Worm (Caenorhabditis elegans) whole organism, L4 larva: ENCODE measurements around the gene F48G7.8.

Source experiments
- F37D6.2 ChIP-seq: sonication (generic microtip); optimal IDR thresholded peaks from 2 replicates; lab custom pipeline; 2016; ENCODE audit warnings: mild to moderate bottlenecking, missing genetic modification characterization, missing compliant biosample characterization
- F49E8.2 ChIP-seq: sonication (generic microtip); optimal IDR thresholded peaks from 2 replicates; lab custom pipeline; 2016; ENCODE audit warnings: missing compliant biosample characterization, mild to moderate bottlenecking, missing genetic modification characterization, borderline replicate concordance
- T20F7.1 ChIP-seq: fragments of 200-800 bp; sonication (Bioruptor generic); optimal IDR thresholded peaks from 2 replicates; lab custom pipeline; 2018; ENCODE audit warnings: mild to moderate bottlenecking, missing genetic modification characterization, missing compliant biosample characterization
- T26A8.4 ChIP-seq: fragments of 200-800 bp; sonication (Bioruptor generic); IDR thresholded peaks from 2 replicates; pipeline ENCODE4 v1.3.6; 2022; ENCODE audit warnings: missing genetic modification characterization, missing compliant biosample characterization
- Y105C5A.15 ChIP-seq: fragments of 200-800 bp; sonication (Bioruptor generic); IDR thresholded peaks from 2 replicates; pipeline ENCODE4 v1.3.6; 2022; ENCODE audit warnings: missing genetic modification characterization, missing compliant biosample characterization
- Y48G9A.11 ChIP-seq: fragments of 200-800 bp; sonication (Bioruptor generic); IDR thresholded peaks from 2 replicates; pipeline ENCODE4 v1.3.6; 2022; ENCODE audit warnings: missing genetic modification reagents, missing genetic modification characterization, missing compliant biosample characterization
- Y75B8A.6 ChIP-seq: fragments of 200-800 bp; sonication (Bioruptor generic); IDR thresholded peaks from 2 replicates; pipeline ENCODE4 v1.3.6; 2022; ENCODE audit warnings: missing genetic modification reagents, missing genetic modification characterization, missing compliant biosample characterization
- aha-1 ChIP-seq: fragments of 150-350 bp; peaks from one replicate; lab custom pipeline; 2014; ENCODE audit warnings: missing biosample characterization, missing genetic modification characterization
- arid-1 ChIP-seq: fragments of 200-800 bp; sonication (Bioruptor generic); conservative IDR thresholded peaks from 2 replicates; pipeline ENCODE4 v1.3.6; 2022; ENCODE audit warnings: missing genetic modification reagents, missing genetic modification characterization, missing compliant biosample characterization
- daf-12 ChIP-seq: fragments of 150-350 bp; optimal IDR thresholded peaks from 2 replicates; lab custom pipeline; 2014; ENCODE audit warnings: missing biosample characterization, missing genetic modification reagents, missing genetic modification characterization
- dmd-6 ChIP-seq: fragments of 200-800 bp; sonication (Bioruptor generic); IDR thresholded peaks from 2 replicates; pipeline ENCODE4 v1.3.6; 2022; ENCODE audit warnings: missing genetic modification reagents, missing genetic modification characterization, missing compliant biosample characterization
- dpl-1 ChIP-seq: fragments of 150-350 bp; optimal IDR thresholded peaks from 2 replicates; lab custom pipeline; 2014; ENCODE audit warnings: missing biosample characterization, missing genetic modification reagents, missing genetic modification characterization
- duxl-1 ChIP-seq: sonication (generic microtip); optimal IDR thresholded peaks from 2 replicates; lab custom pipeline; 2016; ENCODE audit warnings: mild to moderate bottlenecking, missing genetic modification characterization, moderate library complexity, missing compliant biosample characterization; ENCODE audit not compliant: poor library complexity
- dve-1 ChIP-seq: sonication (generic microtip); optimal IDR thresholded peaks from 2 replicates; lab custom pipeline; 2017; ENCODE audit warnings: antibody characterized with exemption, mild to moderate bottlenecking, missing genetic modification characterization, missing compliant biosample characterization; ENCODE audit not compliant: insufficient read depth
- egl-27 ChIP-seq: sonication (generic microtip); optimal IDR thresholded peaks from 3 replicates; lab custom pipeline; 2017; ENCODE audit warnings: missing biosample characterization, missing genetic modification reagents, missing genetic modification characterization
- egl-43 ChIP-seq: fragments of 200-800 bp; sonication (Bioruptor generic); IDR thresholded peaks from 2 replicates; pipeline ENCODE4 v1.3.6; 2022; ENCODE audit warnings: missing genetic modification reagents, missing genetic modification characterization, missing compliant biosample characterization
- hif-1 ChIP-seq, 2 experiments: sonication (generic microtip); optimal IDR thresholded peaks; 2 replicates each; lab custom pipeline; 2016 to 2017; ENCODE audit warnings: missing compliant biosample characterization in 2 of 2, missing genetic modification characterization in 2 of 2, missing genetic modification reagents in 2 of 2, missing genotype in 2 of 2, mild to moderate bottlenecking in 1 of 2
- hlh-11 ChIP-seq: fragments of 200-800 bp; sonication (Bioruptor generic); optimal IDR thresholded peaks from 2 replicates; lab custom pipeline; 2018; ENCODE audit warnings: mild to moderate bottlenecking, missing genetic modification characterization, missing compliant biosample characterization
- jun-1 ChIP-seq: fragments of 150-350 bp; optimal IDR thresholded peaks from 2 replicates; lab custom pipeline; 2014; ENCODE audit warnings: missing biosample characterization, missing genetic modification reagents, missing genetic modification characterization
- lin-38 ChIP-seq: fragments of 200-800 bp; sonication (Bioruptor generic); IDR thresholded peaks from 2 replicates; pipeline ENCODE4 v1.3.6; 2022; ENCODE audit warnings: missing genetic modification reagents, missing genetic modification characterization, missing compliant biosample characterization
- lin-39 ChIP-seq: fragments of 150-350 bp; optimal IDR thresholded peaks from 2 replicates; lab custom pipeline; 2014; ENCODE audit warnings: missing biosample characterization, missing genetic modification reagents, missing genetic modification characterization
- lir-3 ChIP-seq: sonication (generic microtip); optimal IDR thresholded peaks from 2 replicates; lab custom pipeline; 2016; ENCODE audit warnings: mild to moderate bottlenecking, missing genetic modification characterization, missing compliant biosample characterization
- mdl-1 ChIP-seq, 2 experiments: fragments of 150-350 bp in 1 of 2; sonication (generic microtip) in 1 of 2; optimal IDR thresholded peaks; 2 replicates each; lab custom pipeline; 2014 to 2017; ENCODE audit warnings: missing biosample characterization in 2 of 2, missing genetic modification characterization in 2 of 2
- mes-2 ChIP-seq: sonication (generic microtip); optimal IDR thresholded peaks from 2 replicates; lab custom pipeline; 2016; ENCODE audit warnings: missing genotype, mild to moderate bottlenecking, missing genetic modification characterization, missing compliant biosample characterization; ENCODE audit not compliant: poor library complexity, severe bottlenecking
- mxl-3 ChIP-seq: fragments of 200-800 bp; sonication (Bioruptor generic); optimal IDR thresholded peaks from 2 replicates; lab custom pipeline; 2018; ENCODE audit warnings: mild to moderate bottlenecking, missing genetic modification characterization, missing compliant biosample characterization
- nhr-25 ChIP-seq: sonication (generic microtip); optimal IDR thresholded peaks from 2 replicates; lab custom pipeline; 2017; ENCODE audit warnings: missing genetic modification characterization, mild to moderate bottlenecking, missing compliant biosample characterization, antibody characterized with exemption, moderate library complexity, borderline replicate concordance; ENCODE audit not compliant: insufficient read depth
- nhr-28 ChIP-seq: fragments of 150-350 bp; optimal IDR thresholded peaks from 2 replicates; lab custom pipeline; 2014; ENCODE audit warnings: missing biosample characterization, missing genetic modification characterization
- nhr-41 ChIP-seq: fragments of 200-800 bp; sonication (Bioruptor generic); IDR thresholded peaks from 2 replicates; pipeline ENCODE4 v1.3.6; 2022; ENCODE audit warnings: missing genetic modification reagents, missing genetic modification characterization, missing compliant biosample characterization
- nhr-6 ChIP-seq: fragments of 150-350 bp; optimal IDR thresholded peaks from 2 replicates; lab custom pipeline; 2014; ENCODE audit warnings: missing biosample characterization, missing genetic modification characterization
- nhr-76 ChIP-seq: fragments of 150-350 bp; optimal IDR thresholded peaks from 2 replicates; lab custom pipeline; 2014; ENCODE audit warnings: missing biosample characterization, missing genetic modification characterization
- nhr-77 ChIP-seq: fragments of 150-350 bp; optimal IDR thresholded peaks from 2 replicates; lab custom pipeline; 2014; ENCODE audit warnings: missing biosample characterization, missing genetic modification characterization
- pha-4 ChIP-seq, 2 experiments: fragments of 150-350 bp in 1 of 2; fragments of 200-800 bp in 1 of 2; sonication (Bioruptor generic) in 1 of 2; IDR thresholded peaks in 1 of 2; optimal IDR thresholded peaks in 1 of 2; 2 replicates each; pipeline versions ENCODE4 v1.3.6 to Lab custom; 2014 to 2022; ENCODE audit warnings: missing genetic modification characterization in 2 of 2, missing genetic modification reagents in 2 of 2, missing biosample characterization in 1 of 2, missing compliant biosample characterization in 1 of 2
- pqm-1 ChIP-seq: sonication (generic microtip); optimal IDR thresholded peaks from 2 replicates; lab custom pipeline; 2017; ENCODE audit warnings: missing biosample characterization, missing genetic modification characterization
- skn-1 ChIP-seq: fragments of 150-350 bp; optimal IDR thresholded peaks from 2 replicates; lab custom pipeline; 2014; ENCODE audit warnings: missing biosample characterization, missing genetic modification characterization
- spr-3 ChIP-seq: fragments of 200-800 bp; sonication (Bioruptor generic); optimal IDR thresholded peaks from 2 replicates; lab custom pipeline; 2018; ENCODE audit warnings: mild to moderate bottlenecking, missing genetic modification characterization, missing compliant biosample characterization
- unc-62 ChIP-seq, 3 experiments: fragments of 150-350 bp in 1 of 3; sonication (generic microtip); optimal IDR thresholded peaks in 2 of 3; peaks in 1 of 3; 1 replicate in 1 of 3; 2 replicates in 2 of 3; lab custom pipeline; 2014 to 2017; ENCODE audit warnings: missing biosample characterization in 3 of 3, missing genetic modification characterization in 3 of 3, missing genetic modification reagents in 3 of 3, missing genotype in 1 of 3
- zip-11 ChIP-seq: fragments of 200-800 bp; sonication (Bioruptor generic); IDR thresholded peaks from 2 replicates; pipeline ENCODE4 v1.3.6; 2022; ENCODE audit warnings: missing genetic modification characterization, missing compliant biosample characterization
- ztf-7 ChIP-seq: fragments of 150-350 bp; optimal IDR thresholded peaks from 2 replicates; lab custom pipeline; 2014; ENCODE audit warnings: missing biosample characterization, missing genetic modification characterization

Gene F48G7.8

ce11 chrV:627585-627984 lies at the start of gene F48G7.8:
TSS of gene F48G7.8 (minus strand) at chrV:627685.
- TF ChIP-seq dpl-1: no peak
- no peak for TF ChIP-seq hlh-11 (tag; lab: Kevin White, UChicago)
- TF ChIP-seq egl-43: no peak
- no peak for TF ChIP-seq T26A8.4 (GFP tag; lab: Robert Waterston, UW)
- no peak for TF ChIP-seq T20F7.1
- no peak for TF ChIP-seq Y105C5A.15 (GFP tag; lab: Robert Waterston, UW)
- TF ChIP-seq nhr-76 (tag; lab: Kevin White, UChicago): no peak
- TF ChIP-seq daf-12: no peak
- TF ChIP-seq ztf-7 (tag; lab: Kevin White, UChicago): no peak
- TF ChIP-seq, all 104 proteins: peak for 0

DNA sequence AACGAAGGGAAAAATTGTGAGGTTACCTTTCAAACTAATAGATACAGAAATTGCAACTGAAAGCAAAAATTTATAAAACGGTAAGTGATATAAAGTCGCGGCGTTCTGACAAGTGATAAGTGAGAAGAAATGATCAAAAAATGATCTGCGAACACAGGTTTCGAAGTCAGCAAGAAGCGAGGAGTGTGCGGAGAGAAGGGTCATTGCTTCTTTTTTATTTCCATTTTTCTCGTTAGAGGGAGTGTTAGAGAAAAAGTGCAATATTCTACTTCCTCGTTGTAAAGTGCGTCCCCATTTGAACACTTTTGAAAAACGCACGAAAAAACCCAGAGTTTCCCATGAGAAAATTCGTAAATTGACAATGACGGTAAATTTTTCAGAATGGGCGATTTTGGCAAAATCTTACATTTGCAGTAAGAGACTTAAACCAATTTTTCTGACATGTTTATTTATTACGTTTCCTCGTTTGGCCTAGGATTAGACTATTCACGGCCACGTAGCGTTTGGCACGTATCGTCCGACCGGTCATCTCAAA lies 49.1 kb upstream of the F48G7.8 start, which contains the start of the genes fbxa-72 and srx-21:
fbxa-72 (minus strand) TSS at position 204 of the 535 bp plus-strand sequence.
srx-21 (plus strand) TSS at position 485 of the 535 bp plus-strand sequence.
- no peak for TF ChIP-seq daf-12
- TF ChIP-seq dve-1: peak; percentile 43
- TF ChIP-seq hif-1 (tag; optimal IDR thresholded peaks at IDR 0.05; lab: Kevin White, UChicago): peak in 1 of 2 experiments; percentile 57
- TF ChIP-seq dmd-6: peak; percentile 75
- TF ChIP-seq nhr-6: no peak
- no peak for TF ChIP-seq egl-27 (tag; lab: Kevin White, UChicago)
- TF ChIP-seq mxl-3 (GFP tag; lab: Kevin White, UChicago): peak; percentile 36
- peak in 1 of 2 experiments; percentile 80 for TF ChIP-seq unc-62 (GFP tag; optimal IDR thresholded peaks at IDR 0.05 in 1 of 2; lab: Kevin White, UChicago)
- TF ChIP-seq unc-62 (tag; optimal IDR thresholded peaks at IDR 0.05; lab: Kevin White, UChicago): no peak
- peak in 1 of 2 experiments; percentile 28 for TF ChIP-seq mdl-1 (tag; optimal IDR thresholded peaks at IDR 0.05; lab: Kevin White, UChicago)
- TF ChIP-seq aha-1: peak; percentile 65
- peak; percentile 62 for TF ChIP-seq pqm-1
- peak; percentile 17 for TF ChIP-seq duxl-1 (tag; lab: Kevin White, UChicago)
- peak; percentile 44 for TF ChIP-seq mes-2 (tag; lab: Kevin White, UChicago)
- TF ChIP-seq nhr-28 (tag; lab: Kevin White, UChicago): peak; percentile 90
- no peak for TF ChIP-seq Y48G9A.11 (GFP tag; lab: Robert Waterston, UW)
- TF ChIP-seq hlh-11 (tag; lab: Kevin White, UChicago): peak; percentile 52
- TF ChIP-seq nhr-25 (tag; lab: Kevin White, UChicago): peak; percentile 51
- TF ChIP-seq nhr-77 (tag; lab: Kevin White, UChicago): peak; percentile 52

DNA sequence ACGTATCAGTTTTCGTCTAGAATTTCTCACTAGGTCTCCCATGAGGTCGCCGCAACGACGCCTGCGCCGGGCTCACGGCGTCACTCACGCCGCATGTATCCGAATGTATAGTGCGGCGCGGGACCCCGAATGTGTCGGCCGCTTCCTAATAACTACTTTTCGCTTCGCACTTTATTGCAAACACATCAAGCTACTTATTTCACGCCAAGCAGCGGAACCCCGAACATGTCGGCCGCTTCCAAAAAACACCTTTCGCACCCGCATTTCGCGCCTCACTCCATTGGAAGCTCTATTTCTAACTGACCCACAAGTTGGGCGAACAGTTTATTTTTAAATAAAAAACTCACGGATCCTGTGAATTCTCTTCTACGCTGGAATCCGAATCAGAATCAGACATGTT lies 48.6 kb upstream of the F48G7.8 start:
- no peak for TF ChIP-seq skn-1 (tag; lab: Kevin White, UChicago)
- no peak for TF ChIP-seq Y75B8A.6 (GFP tag; lab: Robert Waterston, UW)
- no peak for TF ChIP-seq unc-62 (GFP tag; optimal IDR thresholded peaks at IDR 0.05 in 1 of 2; lab: Kevin White, UChicago)
- no peak for TF ChIP-seq unc-62 (tag; optimal IDR thresholded peaks at IDR 0.05; lab: Kevin White, UChicago)
- no peak for TF ChIP-seq pha-4 (GFP tag; IDR thresholded peaks at IDR 0.05; lab: Robert Waterston, UW)
- no peak for TF ChIP-seq pha-4 (tag; optimal IDR thresholded peaks at IDR 0.05; lab: Kevin White, UChicago)
- no peak for TF ChIP-seq lir-3 (tag; lab: Kevin White, UChicago)
- no peak for TF ChIP-seq lin-38 (GFP tag; lab: Robert Waterston, UW)
- TF ChIP-seq F37D6.2 (tag; lab: Kevin White, UChicago): no peak
- no peak for TF ChIP-seq jun-1 (tag; lab: Kevin White, UChicago)
- no peak for TF ChIP-seq aha-1
- no peak for TF ChIP-seq spr-3 (GFP tag; lab: Kevin White, UChicago)
- no peak for TF ChIP-seq arid-1 (GFP tag; lab: Robert Waterston, UW)
- no peak for TF ChIP-seq zip-11 (GFP tag; lab: Robert Waterston, UW)
- TF ChIP-seq lin-39 (tag; lab: Kevin White, UChicago): no peak
- TF ChIP-seq T26A8.4 (GFP tag; lab: Robert Waterston, UW): no peak
- TF ChIP-seq F49E8.2: no peak
- TF ChIP-seq nhr-41 (GFP tag; lab: Robert Waterston, UW): no peak
